Worm (Caenorhabditis elegans) whole organism, midembryonic: ENCODE measurements around the gene tatn-1.

ENCODE experiments used
- T22C8.4 ChIP-seq: fragments of 200-800 bp; sonication (Bioruptor generic); IDR thresholded peaks from 2 replicates; pipeline ENCODE4 v1.3.6; 2022; ENCODE audit warnings: missing genetic modification characterization, missing compliant biosample characterization
- cog-1 ChIP-seq: sonication (generic microtip); optimal IDR thresholded peaks from 2 replicates; lab custom pipeline; 2016; ENCODE audit warnings: missing genetic modification characterization, missing compliant biosample characterization
- flt-1 ChIP-seq: fragments of 200-800 bp; sonication (Bioruptor generic); IDR thresholded peaks from 2 replicates; pipeline ENCODE4 v1.3.6; 2022; ENCODE audit warnings: missing genetic modification characterization, missing compliant biosample characterization
- klf-2 ChIP-seq: fragments of 200-800 bp; sonication (Bioruptor generic); conservative IDR thresholded peaks from 2 replicates; pipeline ENCODE4 v1.3.6; 2022; ENCODE audit warnings: missing genetic modification reagents, missing genetic modification characterization, missing compliant biosample characterization
- med-1 ChIP-seq: sonication (generic microtip); optimal IDR thresholded peaks from 2 replicates; lab custom pipeline; 2017; ENCODE audit warnings: missing genetic modification characterization, mild to moderate bottlenecking, missing compliant biosample characterization, antibody characterized with exemption, missing genetic modification reagents; ENCODE audit not compliant: insufficient read depth
- ref-1 ChIP-seq: fragments of 200-800 bp; sonication (Bioruptor generic); conservative IDR thresholded peaks from 2 replicates; pipeline ENCODE4 v1.3.6; 2022; ENCODE audit warnings: missing genetic modification reagents, missing genetic modification characterization, missing compliant biosample characterization
- tab-1 ChIP-seq: fragments of 200-800 bp; sonication (Bioruptor generic); IDR thresholded peaks from 2 replicates; pipeline ENCODE4 v1.3.6; 2022; ENCODE audit warnings: missing genetic modification characterization, missing compliant biosample characterization
- ztf-23 ChIP-seq: fragments of 200-800 bp; sonication (Bioruptor generic); IDR thresholded peaks from 2 replicates; pipeline ENCODE4 v1.3.6; 2022; ENCODE audit warnings: missing genetic modification reagents, missing genetic modification characterization, missing compliant biosample characterization
- ztf-29 ChIP-seq: fragments of 200-800 bp; sonication (Bioruptor generic); IDR thresholded peaks from 2 replicates; pipeline ENCODE4 v1.3.6; 2022; ENCODE audit warnings: missing genetic modification reagents, missing genetic modification characterization, missing compliant biosample characterization

Gene tatn-1

DNA sequence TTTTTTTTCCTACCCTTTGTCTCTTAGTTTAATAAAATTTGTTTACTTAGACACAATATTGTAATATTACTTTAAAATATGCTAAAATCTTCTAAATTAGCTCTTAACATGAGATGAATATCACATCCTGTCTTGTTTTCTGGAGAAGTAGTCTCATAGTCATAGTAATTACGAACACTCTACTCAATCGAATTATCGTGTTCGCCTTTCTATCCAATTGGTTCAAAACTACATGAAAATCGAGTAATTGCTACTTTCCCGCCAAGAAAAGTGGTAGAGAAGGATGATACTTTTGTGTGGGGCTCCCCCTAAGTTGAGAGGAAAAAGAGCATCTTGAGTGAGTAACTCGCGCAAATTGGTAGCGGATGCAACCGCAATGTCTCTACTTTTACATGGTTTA, 12.7 kb upstream of the tatn-1 start:
- TF ChIP-seq med-1 (GFP tag; lab: Kevin White, UChicago) (no peak), T22C8.4 (no peak), cog-1 (tag; lab: Kevin White, UChicago) (no peak)

DNA sequence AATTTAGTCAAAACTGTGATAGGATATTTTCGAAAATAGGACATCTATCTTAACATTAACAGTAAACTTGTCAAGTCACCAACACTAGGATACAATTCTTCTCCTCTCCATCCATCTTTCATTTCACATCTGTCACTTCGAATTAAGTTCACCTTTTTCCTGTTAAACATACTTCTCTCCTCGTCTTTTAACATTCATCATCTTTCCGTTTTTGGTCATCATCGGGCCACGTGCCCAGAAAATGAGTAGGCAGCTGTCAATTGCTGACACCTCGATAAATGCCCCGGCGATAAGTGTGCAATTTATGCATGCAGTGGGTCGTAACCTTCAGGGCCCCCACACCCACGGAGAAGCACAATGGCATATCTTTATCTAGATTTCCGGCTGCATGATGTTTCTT, 10.6 kb upstream of the tatn-1 start:
- TF ChIP-seq tab-1 (GFP tag; lab: Robert Waterston, UW) (no peak), klf-2 (GFP tag; lab: Robert Waterston, UW) (no peak), med-1 (GFP tag; lab: Kevin White, UChicago) (no peak), T22C8.4 (no peak), ref-1 (no peak; the same call in 1 of the 2 replicates), flt-1 (GFP tag; lab: Robert Waterston, UW) (no peak), ztf-29 (GFP tag; lab: Robert Waterston, UW) (no peak), cog-1 (tag; lab: Kevin White, UChicago) (no peak), ztf-23 (GFP tag; lab: Robert Waterston, UW) (no peak)

DNA sequence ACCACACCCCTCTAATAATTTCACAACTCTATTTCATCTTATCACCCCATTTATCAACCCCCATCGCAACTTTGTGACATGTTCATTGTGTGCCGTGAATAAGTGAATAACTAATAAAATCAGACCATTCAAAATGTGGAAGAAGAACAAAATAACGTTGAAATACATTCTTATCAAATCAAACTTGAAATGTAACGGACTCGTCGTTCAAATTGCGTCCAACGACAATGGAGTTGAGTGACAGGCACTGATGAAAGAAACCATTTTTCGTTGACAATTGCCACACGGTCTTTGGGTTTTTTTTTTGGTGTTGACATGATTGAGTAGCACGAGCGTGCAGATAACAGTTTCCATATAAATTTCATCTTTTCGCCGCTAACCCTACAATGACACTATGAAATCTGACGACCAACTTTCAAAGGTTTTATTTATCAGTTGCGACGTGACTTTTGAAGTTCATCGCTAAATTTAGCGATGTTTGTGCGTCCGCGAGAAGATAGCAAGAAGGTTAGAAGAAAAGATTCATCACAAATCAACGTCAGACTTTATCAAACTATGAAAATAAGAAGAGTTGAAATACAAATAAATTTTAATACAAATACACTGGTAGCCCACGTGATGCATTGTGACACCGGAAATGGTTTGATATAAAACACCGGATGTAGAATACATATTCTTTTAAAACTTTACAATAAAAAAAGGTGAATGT, 7.2 kb upstream of the tatn-1 start:
- TF ChIP-seq flt-1 (GFP tag; lab: Robert Waterston, UW) (no peak), ztf-23 (GFP tag; lab: Robert Waterston, UW) (no peak), tab-1 (GFP tag; lab: Robert Waterston, UW) (no peak), klf-2 (GFP tag; lab: Robert Waterston, UW) (no peak), cog-1 (tag; lab: Kevin White, UChicago) (no peak), ztf-29 (GFP tag; lab: Robert Waterston, UW) (no peak), ref-1 (no peak), med-1 (GFP tag; lab: Kevin White, UChicago) (no peak), T22C8.4 (no peak)

DNA sequence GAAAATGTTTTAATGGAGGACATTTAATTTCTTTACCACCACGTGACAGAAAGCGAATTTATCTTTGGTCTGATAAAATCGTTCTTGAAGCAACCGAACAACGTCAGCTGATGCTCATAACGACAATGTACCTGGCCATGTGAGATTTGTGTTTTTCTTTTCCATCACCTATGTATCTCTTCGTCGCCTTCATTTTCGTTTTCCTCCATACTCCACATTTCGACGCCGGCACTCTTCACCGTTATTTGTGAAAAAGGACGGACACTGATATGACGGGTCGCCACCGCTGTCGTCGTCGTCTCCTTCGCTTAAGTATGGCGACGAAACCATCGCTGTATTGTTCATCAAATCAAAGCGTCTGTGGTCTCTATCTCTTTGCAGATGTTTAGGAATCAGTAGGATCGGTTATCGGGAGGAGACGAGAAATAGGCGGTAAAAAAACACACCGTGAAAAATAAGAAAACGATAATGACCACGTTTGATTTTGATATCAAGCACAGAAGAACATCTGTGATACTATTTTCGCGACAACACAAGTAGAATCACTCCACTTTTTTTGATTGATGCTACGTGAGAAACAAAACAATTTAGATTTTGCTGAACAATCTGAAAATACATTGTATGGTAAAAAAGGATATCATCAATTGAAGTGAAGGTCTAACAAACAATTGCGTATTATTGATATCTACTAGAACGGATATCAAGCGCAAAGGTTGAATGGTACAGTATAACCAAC, 3.8 kb upstream of the tatn-1 start:
- no peak for TF ChIP-seq ref-1
- no peak for TF ChIP-seq cog-1 (tag; lab: Kevin White, UChicago)
- no peak for TF ChIP-seq klf-2 (GFP tag; lab: Robert Waterston, UW)
- TF ChIP-seq tab-1 (GFP tag; lab: Robert Waterston, UW), result no peak
- TF ChIP-seq flt-1 (GFP tag; lab: Robert Waterston, UW), result no peak
- TF ChIP-seq ztf-23 (GFP tag; lab: Robert Waterston, UW), result no peak
- no peak for TF ChIP-seq med-1 (GFP tag; lab: Kevin White, UChicago)
- no peak for TF ChIP-seq ztf-29 (GFP tag; lab: Robert Waterston, UW)
- TF ChIP-seq T22C8.4, result no peak

DNA sequence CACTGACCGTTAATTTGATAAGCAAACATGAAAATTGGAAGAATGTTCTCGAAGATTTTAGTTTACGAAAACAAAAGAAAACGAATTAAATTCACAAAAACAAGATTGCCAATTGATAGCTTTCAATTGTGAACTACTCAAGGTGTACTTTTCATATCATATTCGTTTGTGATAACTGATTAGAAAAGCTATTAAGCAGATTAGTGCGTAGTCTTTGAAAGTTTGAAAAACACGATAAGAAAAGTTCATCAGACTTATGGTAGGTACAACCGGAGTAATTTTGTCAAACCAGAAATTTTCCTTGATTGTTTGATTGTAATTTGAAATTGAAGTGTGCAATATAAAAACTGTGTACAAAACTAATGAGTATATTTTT, 3.3 kb upstream of the tatn-1 start:
- TF ChIP-seq med-1 (GFP tag; lab: Kevin White, UChicago) (no peak), tab-1 (GFP tag; lab: Robert Waterston, UW) (no peak), ztf-29 (GFP tag; lab: Robert Waterston, UW) (no peak), ztf-23 (GFP tag; lab: Robert Waterston, UW) (no peak), klf-2 (GFP tag; lab: Robert Waterston, UW) (no peak), cog-1 (tag; lab: Kevin White, UChicago) (no peak), ref-1 (no peak), T22C8.4 (no peak), flt-1 (GFP tag; lab: Robert Waterston, UW) (no peak)

DNA sequence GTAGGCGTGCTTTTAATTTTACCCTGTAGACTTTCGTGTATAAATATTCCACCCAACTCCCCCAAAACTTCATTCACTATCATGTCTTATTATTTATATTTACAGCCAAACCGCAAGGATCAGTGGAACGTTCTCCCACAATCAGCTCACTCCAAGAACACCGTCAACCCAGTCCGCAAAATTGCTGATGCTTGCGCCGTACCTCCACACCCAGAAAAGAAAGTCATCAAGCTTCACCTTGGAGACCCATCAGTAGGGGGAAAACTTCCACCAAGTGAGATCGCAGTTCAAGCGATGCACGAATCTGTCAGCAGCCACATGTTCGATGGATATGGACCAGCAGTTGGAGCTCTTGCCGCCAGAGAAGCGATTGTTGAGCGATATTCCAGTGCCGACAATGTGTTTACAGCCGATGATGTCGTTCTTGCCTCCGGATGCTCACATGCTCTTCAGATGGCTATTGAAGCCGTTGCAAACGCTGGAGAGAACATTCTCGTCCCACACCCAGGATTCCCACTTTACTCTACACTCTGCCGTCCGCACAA, 459 bp downstream of the tatn-1 start:
- no peak for TF ChIP-seq klf-2 (GFP tag; lab: Robert Waterston, UW)
- no peak for TF ChIP-seq T22C8.4
- TF ChIP-seq cog-1 (tag; lab: Kevin White, UChicago), result no peak
- no peak for TF ChIP-seq ztf-23 (GFP tag; lab: Robert Waterston, UW)
- no peak for TF ChIP-seq tab-1 (GFP tag; lab: Robert Waterston, UW)
- no peak for TF ChIP-seq med-1 (GFP tag; lab: Kevin White, UChicago)
- no peak for TF ChIP-seq ref-1
- TF ChIP-seq flt-1 (GFP tag; lab: Robert Waterston, UW), result no peak
- no peak for TF ChIP-seq ztf-29 (GFP tag; lab: Robert Waterston, UW)

DNA sequence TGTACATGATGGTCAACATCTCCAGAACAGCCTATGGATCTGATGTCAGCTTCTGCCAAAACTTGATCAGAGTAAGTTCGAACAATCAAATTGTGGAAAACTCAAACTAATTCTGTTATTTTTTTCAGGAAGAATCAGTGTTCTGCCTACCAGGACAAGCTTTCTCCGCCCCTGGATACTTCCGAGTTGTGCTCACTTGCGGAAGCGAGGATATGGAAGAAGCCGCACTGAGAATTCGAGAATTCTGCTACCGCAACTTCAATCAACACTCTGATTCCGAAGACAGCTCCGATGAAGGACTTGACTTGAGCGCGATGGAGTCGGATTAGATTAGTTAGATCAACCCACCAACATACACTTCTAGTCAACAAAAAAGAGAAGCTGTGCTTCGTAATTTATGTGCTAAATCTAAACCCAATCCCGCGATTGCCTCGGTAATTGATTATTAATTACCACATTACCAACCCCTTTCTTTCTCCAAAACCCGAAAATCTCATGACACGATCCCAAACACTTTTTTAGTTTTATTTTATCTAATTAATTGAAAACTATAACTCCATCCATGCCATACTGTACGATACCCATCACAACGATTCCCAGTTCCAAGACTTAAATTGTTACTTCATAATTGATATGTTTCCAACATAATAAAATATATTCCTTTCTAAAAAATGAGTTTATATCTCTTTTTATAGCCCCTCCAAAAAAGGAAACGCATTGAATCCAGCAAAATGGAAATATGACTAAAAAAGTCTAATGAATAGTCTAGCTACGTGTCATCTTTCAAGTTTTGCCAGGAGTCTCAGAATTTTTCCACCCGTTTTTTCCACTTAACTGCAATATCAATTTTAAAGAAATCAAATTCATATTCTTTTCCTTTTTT, 1.7 kb downstream of the tatn-1 start:
- no peak for TF ChIP-seq ztf-23 (GFP tag; lab: Robert Waterston, UW)
- TF ChIP-seq med-1 (GFP tag; lab: Kevin White, UChicago), result no peak
- TF ChIP-seq klf-2 (GFP tag; lab: Robert Waterston, UW), result no peak
- no peak for TF ChIP-seq ref-1
- no peak for TF ChIP-seq flt-1 (GFP tag; lab: Robert Waterston, UW)
- no peak for TF ChIP-seq ztf-29 (GFP tag; lab: Robert Waterston, UW)
- no peak for TF ChIP-seq cog-1 (tag; lab: Kevin White, UChicago)
- TF ChIP-seq T22C8.4, result no peak
- TF ChIP-seq tab-1 (GFP tag; lab: Robert Waterston, UW), result no peak

DNA sequence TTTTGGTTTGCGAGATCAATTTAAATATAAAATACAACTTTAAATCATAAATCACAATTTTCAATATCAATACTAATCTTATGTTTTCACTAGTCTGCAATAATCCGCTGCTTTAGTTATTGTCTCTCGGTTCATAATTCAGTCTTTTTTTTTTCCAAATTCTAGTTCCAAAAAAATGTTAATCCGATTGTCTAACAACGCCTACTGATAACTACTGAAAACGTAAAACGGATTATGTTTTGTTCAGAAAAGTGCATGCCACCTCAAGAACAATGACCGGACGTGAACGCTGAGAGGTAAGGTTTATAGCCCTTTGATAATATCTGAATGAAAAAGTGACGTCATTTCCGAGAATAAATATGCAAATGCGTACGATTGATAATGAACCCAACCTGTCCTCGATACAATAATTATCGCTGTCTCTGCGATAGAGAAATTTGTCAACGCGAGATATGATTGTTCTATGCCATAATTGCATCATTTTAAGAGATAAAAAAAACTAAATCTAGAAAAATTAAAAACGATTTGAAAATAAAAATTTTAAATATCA, 2.5 kb downstream of the tatn-1 start, which contains the start of gene sprr-2:
sprr-2 (plus strand) TSS at position 248 of the 550 bp plus-strand sequence.
- no peak for TF ChIP-seq cog-1 (tag; lab: Kevin White, UChicago)
- TF ChIP-seq med-1 (GFP tag; lab: Kevin White, UChicago), result no peak
- TF ChIP-seq ref-1, result no peak
- no peak for TF ChIP-seq T22C8.4
- no peak for TF ChIP-seq ztf-29 (GFP tag; lab: Robert Waterston, UW)
- no peak for TF ChIP-seq klf-2 (GFP tag; lab: Robert Waterston, UW)
- TF ChIP-seq tab-1 (GFP tag; lab: Robert Waterston, UW), result no peak
